Fruit fly (Drosophila melanogaster) whole organism, embryonic: Measurements from ENCODE around the gene CG3078.

Source experiments
- Aef1 ChIP-seq: fragments of 200-800 bp; sonication (Bioruptor generic); IDR thresholded peaks from 3 replicates; pipeline ENCODE4 v1.3.6; 2022; ENCODE audit warnings: missing biosample characterization, missing genetic modification characterization
- BEAF-32 ChIP-seq: fragments of 200-800 bp; sonication (Bioruptor generic); optimal IDR thresholded peaks from 3 replicates; lab custom pipeline; 2017; ENCODE audit warnings: missing biosample characterization, missing genetic modification characterization, mild to moderate bottlenecking, moderate library complexity, missing genetic modification reagents
- CG10274 ChIP-seq: fragments of 200-800 bp; sonication (Bioruptor generic); optimal IDR thresholded peaks from 3 replicates; lab custom pipeline; 2017; ENCODE audit warnings: missing biosample characterization, mild to moderate bottlenecking, missing genetic modification characterization
- CG10543 ChIP-seq: fragments of 200-800 bp; sonication (Bioruptor generic); optimal IDR thresholded peaks from 3 replicates; lab custom pipeline; 2017; ENCODE audit warnings: missing biosample characterization, mild to moderate bottlenecking, missing genetic modification characterization, moderate library complexity
- CG11247 ChIP-seq: fragments of 200-800 bp; sonication (Bioruptor generic); IDR thresholded peaks from 2 replicates; pipeline ENCODE4 v1.3.6; 2022; ENCODE audit warnings: missing biosample characterization, missing genetic modification characterization
- CG12104 ChIP-seq: fragments of 200-800 bp; sonication (Bioruptor generic); optimal IDR thresholded peaks from 3 replicates; lab custom pipeline; 2016; ENCODE audit warnings: missing biosample characterization, missing genetic modification characterization
- CG12299 ChIP-seq: fragments of 200-800 bp; sonication (Bioruptor generic); optimal IDR thresholded peaks from 2 replicates; lab custom pipeline; 2018; ENCODE audit warnings: missing biosample characterization, mild to moderate bottlenecking, missing genetic modification characterization
- CG12744 ChIP-seq: fragments of 200-800 bp; sonication (Bioruptor generic); optimal IDR thresholded peaks from 2 replicates; lab custom pipeline; 2016; ENCODE audit warnings: missing biosample characterization, missing genetic modification characterization
- CG13775 ChIP-seq: fragments of 200-800 bp; sonication (Bioruptor generic); optimal IDR thresholded peaks from 3 replicates; lab custom pipeline; 2017; ENCODE audit warnings: missing biosample characterization, mild to moderate bottlenecking, missing genetic modification characterization
- CG16863 ChIP-seq: fragments of 200-800 bp; sonication (Bioruptor generic); optimal IDR thresholded peaks from 3 replicates; lab custom pipeline; 2016; ENCODE audit warnings: missing biosample characterization, missing genetic modification characterization
- CG17912 ChIP-seq: fragments of 200-800 bp; sonication (Bioruptor generic); optimal IDR thresholded peaks from 2 replicates; lab custom pipeline; 2018; ENCODE audit warnings: missing biosample characterization, mild to moderate bottlenecking, missing genetic modification characterization
- CG1792 ChIP-seq: fragments of 200-800 bp; sonication (Bioruptor generic); optimal IDR thresholded peaks from 2 replicates; lab custom pipeline; 2016; ENCODE audit warnings: missing biosample characterization, missing genetic modification characterization
- CG2202 ChIP-seq: fragments of 200-800 bp; sonication (Bioruptor generic); optimal IDR thresholded peaks from 2 replicates; lab custom pipeline; 2018; ENCODE audit warnings: missing biosample characterization, mild to moderate bottlenecking, missing genetic modification characterization
- CG2875 ChIP-seq: fragments of 200-800 bp; sonication (Bioruptor generic); optimal IDR thresholded peaks from 2 replicates; lab custom pipeline; 2017; ENCODE audit warnings: missing biosample characterization, mild to moderate bottlenecking, missing genetic modification characterization, missing genetic modification reagents
- CG2889 ChIP-seq: fragments of 200-800 bp; sonication (Bioruptor generic); IDR thresholded peaks from 3 replicates; pipeline ENCODE4 v1.3.6; 2022; ENCODE audit warnings: missing biosample characterization, missing genetic modification characterization
- CG7357 ChIP-seq: fragments of 200-800 bp; sonication (Bioruptor generic); IDR thresholded peaks from 3 replicates; pipeline ENCODE4 v1.3.6; 2022; ENCODE audit warnings: missing biosample characterization, missing genetic modification characterization
- CG8924 ChIP-seq: fragments of 200-800 bp; optimal IDR thresholded peaks from 3 replicates; lab custom pipeline; 2019; ENCODE audit warnings: missing biosample characterization, mild to moderate bottlenecking, missing genetic modification characterization, moderate library complexity
- CG9215 ChIP-seq: fragments of 200-800 bp; sonication (Bioruptor generic); IDR thresholded peaks from 2 replicates; pipeline ENCODE4 v1.3.6; 2022; ENCODE audit warnings: missing biosample characterization, missing genetic modification characterization
- CG9609 ChIP-seq: fragments of 200-800 bp; sonication (Bioruptor generic); optimal IDR thresholded peaks from 3 replicates; lab custom pipeline; 2016; ENCODE audit warnings: missing biosample characterization, missing genetic modification characterization
- CG9727 ChIP-seq: fragments of 200-800 bp; sonication (Bioruptor generic); optimal IDR thresholded peaks from 3 replicates; lab custom pipeline; 2017; ENCODE audit warnings: missing biosample characterization, mild to moderate bottlenecking, missing genetic modification characterization
- H2.0 ChIP-seq: fragments of 200-800 bp; sonication (Bioruptor generic); IDR thresholded peaks from 2 replicates; pipeline ENCODE4 v1.3.6; 2022; ENCODE audit warnings: missing biosample characterization, missing genetic modification characterization
- Hr3 ChIP-seq: fragments of 200-800 bp; sonication (Bioruptor generic); optimal IDR thresholded peaks from 3 replicates; lab custom pipeline; 2016; ENCODE audit warnings: missing biosample characterization, missing genetic modification characterization
- Hsf ChIP-seq: fragments of 200-800 bp; sonication (Bioruptor generic); optimal IDR thresholded peaks from 3 replicates; lab custom pipeline; 2016; ENCODE audit warnings: missing biosample characterization, missing genetic modification characterization
- Kr ChIP-seq: fragments of 200-800 bp; sonication (Bioruptor generic); optimal IDR thresholded peaks from 2 replicates; lab custom pipeline; 2017; ENCODE audit warnings: missing biosample characterization, mild to moderate bottlenecking, missing genetic modification characterization
- MBD-R2 ChIP-seq: fragments of 200-800 bp; sonication (Bioruptor generic); IDR thresholded peaks from 2 replicates; pipeline ENCODE4 v1.3.6; 2022; ENCODE audit warnings: missing biosample characterization, missing genetic modification characterization
- Mad ChIP-seq: fragments of 200-800 bp; sonication (Bioruptor generic); optimal IDR thresholded peaks from 2 replicates; lab custom pipeline; 2016; ENCODE audit warnings: missing biosample characterization, missing genetic modification characterization
- Nf-YB ChIP-seq: fragments of 200-800 bp; sonication (Bioruptor generic); optimal IDR thresholded peaks from 3 replicates; lab custom pipeline; 2019; ENCODE audit warnings: missing biosample characterization, mild to moderate bottlenecking, missing genetic modification characterization, moderate library complexity
- Sox100B ChIP-seq: fragments of 200-800 bp; sonication (Bioruptor generic); optimal IDR thresholded peaks from 3 replicates; lab custom pipeline; 2018; ENCODE audit warnings: missing biosample characterization, mild to moderate bottlenecking, missing genetic modification characterization
- Tbp ChIP-seq: fragments of >200 bp; optimal IDR thresholded peaks from 2 replicates; lab custom pipeline; 2018; ENCODE audit warnings: missing biosample characterization, missing genetic modification characterization
- ap ChIP-seq: fragments of 200-800 bp; sonication (Bioruptor generic); IDR thresholded peaks from 2 replicates; pipeline ENCODE4 v1.3.6; 2022; ENCODE audit warnings: missing biosample characterization, missing genetic modification characterization
- br ChIP-seq: fragments of >200 bp; optimal IDR thresholded peaks from 2 replicates; lab custom pipeline; 2017
- bsh ChIP-seq, 2 experiments: fragments of 200-800 bp; sonication (Bioruptor generic); optimal IDR thresholded peaks; 2 replicates each; lab custom pipeline; 2017 to 2018; ENCODE audit warnings: mild to moderate bottlenecking in 2 of 2, missing biosample characterization in 2 of 2, missing genetic modification characterization in 2 of 2, moderate library complexity in 1 of 2
- dpn ChIP-seq, 2 experiments: fragments of 200-800 bp; sonication (Bioruptor generic); optimal IDR thresholded peaks; 3 replicates each; lab custom pipeline; 2016; ENCODE audit warnings: missing biosample characterization in 2 of 2, missing genetic modification characterization in 2 of 2
- dysf ChIP-seq: fragments of 200-800 bp; sonication (Bioruptor generic); IDR thresholded peaks from 3 replicates; pipeline ENCODE4 v1.3.6; 2022; ENCODE audit warnings: missing biosample characterization, missing genetic modification characterization
- exex ChIP-seq: fragments of 200-800 bp; sonication (Bioruptor generic); optimal IDR thresholded peaks from 4 replicates; lab custom pipeline; 2018; ENCODE audit warnings: missing biosample characterization, mild to moderate bottlenecking, missing genetic modification characterization, moderate library complexity
- eyg ChIP-seq: fragments of 200-800 bp; sonication (Bioruptor generic); optimal IDR thresholded peaks from 3 replicates; lab custom pipeline; 2016; ENCODE audit warnings: missing biosample characterization, missing genetic modification characterization
- fd64A ChIP-seq: fragments of 200-800 bp; sonication (Bioruptor generic); optimal IDR thresholded peaks from 3 replicates; lab custom pipeline; 2018; ENCODE audit warnings: missing biosample characterization, mild to moderate bottlenecking, missing genetic modification characterization
- gfzf ChIP-seq: fragments of 200-800 bp; sonication (Bioruptor generic); optimal IDR thresholded peaks from 2 replicates; lab custom pipeline; 2016; ENCODE audit warnings: missing biosample characterization, mild to moderate bottlenecking, missing genetic modification characterization, moderate library complexity
- insv ChIP-seq, 2 experiments: fragments of 200-800 bp; sonication (Bioruptor generic); optimal IDR thresholded peaks; 3 replicates each; lab custom pipeline; 2016 to 2018; ENCODE audit warnings: missing biosample characterization in 2 of 2, missing genetic modification characterization in 2 of 2
- ken ChIP-seq: fragments of 200-800 bp; sonication (Bioruptor generic); IDR thresholded peaks from 3 replicates; pipeline ENCODE4 v1.3.6; 2022; ENCODE audit warnings: missing biosample characterization, missing genetic modification characterization
- lov ChIP-seq, 2 experiments: fragments of 200-800 bp in 1 of 2; fragments of >200 bp in 1 of 2; sonication (Bioruptor generic) in 1 of 2; IDR thresholded peaks in 1 of 2; optimal IDR thresholded peaks in 1 of 2; 2 replicates in 1 of 2; 3 replicates in 1 of 2; pipeline versions ENCODE4 v1.3.6 to Lab custom; 2017 to 2022; ENCODE audit warnings: missing biosample characterization in 1 of 2, missing genetic modification characterization in 1 of 2
- mam ChIP-seq: fragments of 200-800 bp; sonication (Bioruptor generic); optimal IDR thresholded peaks from 3 replicates; lab custom pipeline; 2016; ENCODE audit warnings: missing biosample characterization, missing genetic modification characterization
- prd ChIP-seq, 3 experiments: fragments of >200 bp in 2 of 3; fragments of 200-800 bp in 1 of 3; sonication (Bioruptor generic) in 1 of 3; optimal IDR thresholded peaks in 2 of 3; IDR thresholded peaks in 1 of 3; 2 replicates in 2 of 3; 3 replicates in 1 of 3; pipeline versions ENCODE4 v1.3.6 to Lab custom; 2017 to 2022; ENCODE audit warnings: missing biosample characterization in 1 of 3, missing genetic modification characterization in 1 of 3
- pros ChIP-seq: fragments of 200-800 bp; sonication (Bioruptor generic); optimal IDR thresholded peaks from 3 replicates; lab custom pipeline; 2019; ENCODE audit warnings: missing biosample characterization, mild to moderate bottlenecking, missing genetic modification characterization, moderate library complexity
- run ChIP-seq: fragments of 200-800 bp; sonication (Bioruptor generic); optimal IDR thresholded peaks from 3 replicates; lab custom pipeline; 2018; ENCODE audit warnings: missing biosample characterization, mild to moderate bottlenecking, missing genetic modification characterization
- shn ChIP-seq: fragments of 200-800 bp; sonication (Bioruptor generic); optimal IDR thresholded peaks from 3 replicates; lab custom pipeline; 2016; ENCODE audit warnings: missing biosample characterization, missing genetic modification characterization
- sqz ChIP-seq: fragments of 200-800 bp; sonication (Bioruptor generic); optimal IDR thresholded peaks from 3 replicates; lab custom pipeline; 2018; ENCODE audit warnings: missing biosample characterization, mild to moderate bottlenecking, missing genetic modification characterization
- tgo ChIP-seq: fragments of 200-800 bp; sonication (Bioruptor generic); IDR thresholded peaks from 3 replicates; pipeline ENCODE4 v1.3.6; 2022; ENCODE audit warnings: missing biosample characterization, missing genetic modification characterization
- vfl ChIP-seq: fragments of 200-800 bp; sonication (Bioruptor generic); optimal IDR thresholded peaks from 2 replicates; lab custom pipeline; 2016; ENCODE audit warnings: missing biosample characterization, missing genetic modification characterization
- zfh1 ChIP-seq: fragments of 200-800 bp; sonication (Bioruptor generic); IDR thresholded peaks from 3 replicates; pipeline ENCODE4 v1.3.6; 2022; ENCODE audit warnings: missing biosample characterization, missing genetic modification characterization

CG3078 gene

DNA sequence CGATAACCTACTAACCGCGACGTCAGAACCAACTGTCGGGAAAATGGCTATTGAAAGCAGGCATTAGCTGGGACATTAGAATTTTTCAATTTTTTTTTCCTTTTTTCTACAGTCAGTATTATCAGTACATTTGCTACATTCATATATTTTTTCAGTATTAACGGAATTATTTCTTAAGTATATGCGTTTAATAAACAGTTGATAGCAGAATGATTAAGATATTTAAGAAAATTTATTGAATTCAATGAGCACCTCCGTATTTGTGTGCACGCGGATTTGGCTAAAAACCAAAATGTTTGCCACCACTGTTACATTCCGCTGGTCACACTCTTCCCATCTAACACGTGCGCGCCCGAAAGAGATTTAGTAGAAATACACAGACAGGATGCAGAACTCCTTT, 2.8 kb upstream of the CG3078 start, which contains the start of the genes temp and CG3071 (continued):
- TF ChIP-seq Mad (GFP tag; lab: Kevin White, UChicago) (peak; percentile 16), zfh1 (no peak), shn (GFP tag; lab: Kevin White, UChicago) (peak; percentile 69), tgo (GFP tag; lab: Robert Waterston, UW) (peak; percentile 54; the same call in 2 of the 3 replicates), fd64A (GFP tag; lab: Kevin White, UChicago) (no peak), H2.0 (no peak; the same call in 1 of the 2 replicates), lov (optimal IDR thresholded peaks at IDR 0.05; lab: Kevin White, UChicago) (no peak), lov (GFP tag; IDR thresholded peaks at IDR 0.05; lab: Robert Waterston, UW) (no peak), BEAF-32 (peak; percentile 58), dysf (GFP tag; lab: Robert Waterston, UW) (peak; percentile 73; the same call in 2 of the 3 replicates), eyg (GFP tag; lab: Kevin White, UChicago) (no peak), br (lab: Kevin White, UChicago) (no peak), CG12299 (tag; lab: Kevin White, UChicago) (peak; percentile 11), ap (GFP tag; lab: Robert Waterston, UW) (no peak), run (tag; lab: Kevin White, UChicago) (no peak), CG16863 (GFP tag; lab: Kevin White, UChicago) (peak; percentile 61), CG9609 (GFP tag; lab: Kevin White, UChicago) (peak; percentile 58), CG12744 (GFP tag; lab: Kevin White, UChicago) (peak; percentile 31), mam (GFP tag; lab: Kevin White, UChicago) (peak; percentile 80), CG10274 (GFP tag; lab: Kevin White, UChicago) (no peak), gfzf (peak; percentile 64), MBD-R2 (peak; percentile 76), exex (tag; lab: Kevin White, UChicago) (peak; percentile 24), Sox100B (GFP tag; lab: Kevin White, UChicago) (no peak), CG8924 (tag; lab: Kevin White, UChicago) (peak; percentile 61), Aef1 (0 out of 3 replicates have a peak, but pooled peaks have one; percentile 19), CG10543 (GFP tag; lab: Kevin White, UChicago) (peak; percentile 79), Kr (GFP tag; lab: Kevin White, UChicago) (no peak), CG17912 (GFP tag; lab: Kevin White, UChicago) (no peak), ken (no peak; the same call in 2 of the 3 replicates), Hr3 (GFP tag; lab: Kevin White, UChicago) (peak; percentile 72), sqz (GFP tag; lab: Kevin White, UChicago) (peak; percentile 37), CG2202 (tag; lab: Kevin White, UChicago) (peak; percentile 6), pros (GFP tag; lab: Kevin White, UChicago) (no peak), bsh (GFP tag; optimal IDR thresholded peaks at IDR 0.05; lab: Kevin White, UChicago) (peak in 1 of 2 experiments; percentile 40), CG12104 (GFP tag; lab: Kevin White, UChicago) (peak; percentile 26), dpn (GFP tag; optimal IDR thresholded peaks at IDR 0.05; lab: Kevin White, UChicago) (peak; percentile 42 to 62), CG13775 (peak; percentile 78), CG2875 (no peak), CG7357 (GFP tag; lab: Robert Waterston, UW) (peak; percentile 25; the same call in 1 of the 3 replicates), insv (GFP tag; optimal IDR thresholded peaks at IDR 0.05; lab: Kevin White, UChicago) (peak in 1 of 2 experiments; percentile 43), CG1792 (GFP tag; lab: Kevin White, UChicago) (no peak), Nf-YB (GFP tag; lab: Kevin White, UChicago) (peak; percentile 34), Hsf (GFP tag; lab: Kevin White, UChicago) (peak; percentile 76), prd (optimal IDR thresholded peaks at IDR 0.05; lab: Kevin White, UChicago) (no peak), prd (GFP tag; IDR thresholded peaks at IDR 0.05; lab: Robert Waterston, UW) (peak; percentile 66; the same call in 2 of the 3 replicates), CG11247 (peak; percentile 21; the same call in 1 of the 2 replicates), CG9727 (GFP tag; lab: Kevin White, UChicago) (peak; percentile 74), CG2889 (GFP tag; lab: Robert Waterston, UW) (no peak), CG9215 (GFP tag; lab: Robert Waterston, UW) (peak; percentile 70; the same call in 1 of the 2 replicates), vfl (GFP tag; lab: Kevin White, UChicago) (peak; percentile 54), Tbp (GFP tag; lab: Kevin White, UChicago) (peak; percentile 96)
